Fruit fly (Drosophila melanogaster) Kc167 (cell line): ENCODE results near the gene CG4998.

Source experiments
- Myc ChIP-seq: fragments of >200 bp; optimal IDR thresholded peaks from 2 replicates; lab custom pipeline; 2017; ENCODE audit warnings: missing external identifiers
- Sin3A ChIP-seq: fragments of >200 bp; optimal IDR thresholded peaks from 2 replicates; lab custom pipeline; 2018; ENCODE audit warnings: missing external identifiers
- h ChIP-seq: fragments of >200 bp; optimal IDR thresholded peaks from 3 replicates; lab custom pipeline; 2018; ENCODE audit warnings: missing external identifiers
- insv ChIP-seq: fragments of >200 bp; optimal IDR thresholded peaks from 3 replicates; lab custom pipeline; 2018; ENCODE audit warnings: missing external identifiers
- psq ChIP-seq: fragments of >200 bp; optimal IDR thresholded peaks from 2 replicates; lab custom pipeline; 2017; ENCODE audit warnings: missing external identifiers
- ttk ChIP-seq: sonication (Bioruptor generic); optimal IDR thresholded peaks from 2 replicates; lab custom pipeline; 2017; ENCODE audit warnings: missing external identifiers

Gene CG4998

dm6 chr3L:16317724-16318123 lies 21.1 kb upstream of the CG4998 start, which contains the start of gene Nplp3:
Gene Nplp3, plus strand, starts transcription at chr3L:16318024.
- TF ChIP-seq psq (lab: Kevin White, UChicago) (no peak), ttk (no peak), insv (lab: Kevin White, UChicago) (no peak), Sin3A (lab: Kevin White, UChicago) (no peak)

- TF ChIP-seq ttk (no peak), Myc (lab: Kevin White, UChicago) (no peak), insv (lab: Kevin White, UChicago) (no peak), psq (lab: Kevin White, UChicago) (no peak), h (lab: Kevin White, UChicago) (no peak), Sin3A (lab: Kevin White, UChicago) (no peak)
Measured at dm6 chr3L:16319399-16319906, 19.4 kb upstream of the CG4998 start, which contains the start of the genes CG13041 and CG13060. Gene CG13041, minus strand, starts transcription at chr3L:16319526. Gene CG13060, plus strand, starts transcription at chr3L:16319856.

dm6 chr3L:16321172-16321571 lies 17.6 kb upstream of the CG4998 start, which contains the start of gene CG42718:
Gene CG42718, minus strand, starts transcription at chr3L:16321272.
- TF ChIP-seq h (lab: Kevin White, UChicago), result no peak
- TF ChIP-seq insv (lab: Kevin White, UChicago), result no peak

- TF ChIP-seq ttk (no peak), Myc (lab: Kevin White, UChicago) (no peak), insv (lab: Kevin White, UChicago) (no peak), psq (lab: Kevin White, UChicago) (no peak), h (lab: Kevin White, UChicago) (no peak), Sin3A (lab: Kevin White, UChicago) (no peak)
Measured at dm6 chr3L:16323372-16323771, 15.4 kb upstream of the CG4998 start, which contains the start of gene CG13059. Gene CG13059, plus strand, starts transcription at chr3L:16323672.

- TF ChIP-seq ttk, result no peak
Measured at dm6 chr3L:16326657-16327056, 12.1 kb upstream of the CG4998 start, which contains the start of the genes CG13040 and CG13039. Gene CG13040, minus strand, starts transcription at chr3L:16326757. Gene CG13039, minus strand, starts transcription at chr3L:16326762.

- TF ChIP-seq ttk (no peak), Sin3A (lab: Kevin White, UChicago) (no peak), psq (lab: Kevin White, UChicago) (no peak), Myc (lab: Kevin White, UChicago) (no peak), h (lab: Kevin White, UChicago) (no peak), insv (lab: Kevin White, UChicago) (no peak)
Measured at dm6 chr3L:16327776-16328175, 11.0 kb upstream of the CG4998 start, which contains the start of gene CG13038. Gene CG13038, minus strand, starts transcription at chr3L:16327893.

- no peak for TF ChIP-seq Myc (lab: Kevin White, UChicago)
- TF ChIP-seq ttk, result no peak
- TF ChIP-seq insv (lab: Kevin White, UChicago), result no peak
- TF ChIP-seq psq (lab: Kevin White, UChicago), result no peak
- TF ChIP-seq h (lab: Kevin White, UChicago), result no peak
- TF ChIP-seq Sin3A (lab: Kevin White, UChicago), result no peak
Measured at dm6 chr3L:16328207-16328891, 10.5 kb upstream of the CG4998 start, which contains the start of gene CG13058. Gene CG13058, plus strand, starts transcription at chr3L:16328841.

dm6 chr3L:16329495-16329894 lies 9.3 kb upstream of the CG4998 start, which contains the start of gene CG33061:
Gene CG33061, plus strand, starts transcription at chr3L:16329795.
- no peak for TF ChIP-seq insv (lab: Kevin White, UChicago)
- no peak for TF ChIP-seq Sin3A (lab: Kevin White, UChicago)
- no peak for TF ChIP-seq h (lab: Kevin White, UChicago)
- TF ChIP-seq Myc (lab: Kevin White, UChicago), result no peak
- no peak for TF ChIP-seq psq (lab: Kevin White, UChicago)
- TF ChIP-seq ttk, result no peak

dm6 chr3L:16330740-16331139 lies 8.1 kb upstream of the CG4998 start, which contains the start of gene CG33060:
Gene CG33060, plus strand, starts transcription at chr3L:16331040.
- TF ChIP-seq insv (lab: Kevin White, UChicago) (no peak), psq (lab: Kevin White, UChicago) (no peak), Myc (lab: Kevin White, UChicago) (no peak), ttk (no peak), h (lab: Kevin White, UChicago) (no peak), Sin3A (lab: Kevin White, UChicago) (no peak)

- TF ChIP-seq ttk, result no peak
- no peak for TF ChIP-seq Myc (lab: Kevin White, UChicago)
- TF ChIP-seq psq (lab: Kevin White, UChicago), result no peak
- TF ChIP-seq insv (lab: Kevin White, UChicago), result no peak
- TF ChIP-seq h (lab: Kevin White, UChicago), result no peak
- no peak for TF ChIP-seq Sin3A (lab: Kevin White, UChicago)
Measured at dm6 chr3L:16331633-16332032, 7.2 kb upstream of the CG4998 start, which contains the start of gene retinin. Gene retinin, plus strand, starts transcription at chr3L:16331933.

- TF ChIP-seq psq (lab: Kevin White, UChicago), result no peak
- TF ChIP-seq ttk, result no peak
- no peak for TF ChIP-seq Myc (lab: Kevin White, UChicago)
- TF ChIP-seq Sin3A (lab: Kevin White, UChicago), result no peak
- no peak for TF ChIP-seq insv (lab: Kevin White, UChicago)
- no peak for TF ChIP-seq h (lab: Kevin White, UChicago)
Measured at dm6 chr3L:16333013-16333412, 5.8 kb upstream of the CG4998 start, which contains the start of gene CG13056. Gene CG13056, plus strand, starts transcription at chr3L:16333313.

dm6 chr3L:16334876-16335275 lies 3.9 kb upstream of the CG4998 start:
- TF ChIP-seq psq (lab: Kevin White, UChicago) (no peak), ttk (no peak)
